Worm (Caenorhabditis elegans) whole organism, early embryonic: ENCODE results near the gene ZC262.13.

Experiments
- ets-7 ChIP-seq: sonication (generic microtip); optimal IDR thresholded peaks from 2 replicates; lab custom pipeline; 2016; ENCODE audit warnings: missing genotype, missing genetic modification characterization, missing compliant biosample characterization
- tbx-37 ChIP-seq: fragments of 200-800 bp; sonication (Bioruptor generic); conservative IDR thresholded peaks from 2 replicates; pipeline ENCODE4 v1.3.6; 2022; ENCODE audit warnings: missing genetic modification reagents, missing genetic modification characterization, missing compliant biosample characterization

DNA sequence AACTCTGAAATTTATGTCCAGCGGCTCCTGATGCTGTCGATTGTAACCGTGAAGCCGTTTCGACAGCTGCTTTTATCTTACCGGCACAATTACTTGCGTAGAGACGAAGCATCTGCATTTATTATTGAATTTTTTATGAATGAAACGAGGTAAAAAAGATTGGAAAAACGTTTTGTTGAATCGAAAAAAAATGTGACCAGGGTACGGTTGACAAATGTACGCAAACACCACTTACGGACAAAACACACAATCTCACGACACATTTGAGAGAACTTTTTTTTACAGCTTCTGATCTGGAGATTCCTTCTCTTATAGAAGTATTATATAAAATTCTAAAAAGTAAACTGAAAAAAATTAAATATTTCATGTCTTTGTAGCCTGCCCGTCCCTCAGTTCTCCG, 5.8 kb downstream of the ZC262.13 start, which contains the start of the genes mrps-18A and ZC262.2:
- TF ChIP-seq tbx-37 (no peak), ets-7 (tag; lab: Kevin White, UChicago) (no peak)
